Worm (Caenorhabditis elegans) whole organism, L2 larva: Measurements from ENCODE around the gene nspd-2.

Source experiments
- C34F6.9 ChIP-seq: fragments of 150-350 bp; optimal IDR thresholded peaks from 2 replicates; lab custom pipeline; 2014; ENCODE audit warnings: missing biosample characterization, missing genetic modification characterization
- F13H6.1 ChIP-seq: sonication (generic microtip); optimal IDR thresholded peaks from 2 replicates; lab custom pipeline; 2016; ENCODE audit warnings: missing genetic modification characterization, missing compliant biosample characterization
- R02D3.7 ChIP-seq: fragments of 150-350 bp; optimal IDR thresholded peaks from 2 replicates; lab custom pipeline; 2014; ENCODE audit warnings: missing biosample characterization, missing genetic modification characterization
- Y55F3AM.14 ChIP-seq: fragments of 200-800 bp; sonication (Bioruptor generic); optimal IDR thresholded peaks from 2 replicates; lab custom pipeline; 2018; ENCODE audit warnings: mild to moderate bottlenecking, missing genetic modification characterization, missing compliant biosample characterization
- ZK546.5 ChIP-seq: sonication (generic microtip); optimal IDR thresholded peaks from 2 replicates; lab custom pipeline; 2017; ENCODE audit warnings: missing biosample characterization, missing genetic modification characterization
- alr-1 ChIP-seq: fragments of 150-350 bp; optimal IDR thresholded peaks from 2 replicates; lab custom pipeline; 2014; ENCODE audit warnings: missing biosample characterization, missing genetic modification characterization
- aly-2 ChIP-seq: fragments of 150-350 bp; optimal IDR thresholded peaks from 2 replicates; lab custom pipeline; 2014; ENCODE audit warnings: missing biosample characterization, missing genetic modification characterization
- ama-1 ChIP-seq: fragments of 150-350 bp; optimal IDR thresholded peaks from 2 replicates; lab custom pipeline; 2018; ENCODE audit warnings: inconsistent platforms
- blmp-1 ChIP-seq: sonication (generic microtip); optimal IDR thresholded peaks from 2 replicates; lab custom pipeline; 2017; ENCODE audit warnings: missing genetic modification characterization, mild to moderate bottlenecking, missing compliant biosample characterization, antibody characterized with exemption, moderate library complexity; ENCODE audit not compliant: insufficient read depth
- ceh-16 ChIP-seq: fragments of 150-350 bp; optimal IDR thresholded peaks from 2 replicates; lab custom pipeline; 2014; ENCODE audit warnings: missing biosample characterization, missing genetic modification characterization
- ceh-82 ChIP-seq: fragments of 150-350 bp; optimal IDR thresholded peaks from 2 replicates; lab custom pipeline; 2014; ENCODE audit warnings: missing biosample characterization, missing genetic modification characterization
- egl-27 ChIP-seq: sonication (generic microtip); optimal IDR thresholded peaks from 3 replicates; lab custom pipeline; 2017; ENCODE audit warnings: missing biosample characterization, missing genetic modification reagents, missing genetic modification characterization
- elt-1 ChIP-seq: fragments of 150-350 bp; optimal IDR thresholded peaks from 2 replicates; lab custom pipeline; 2014; ENCODE audit warnings: missing biosample characterization, missing genetic modification characterization
- elt-3 ChIP-seq: sonication (generic microtip); optimal IDR thresholded peaks from 2 replicates; lab custom pipeline; 2017; ENCODE audit warnings: missing biosample characterization, missing genetic modification characterization
- fos-1 ChIP-seq: fragments of 150-350 bp; optimal IDR thresholded peaks from 2 replicates; lab custom pipeline; 2014; ENCODE audit warnings: missing biosample characterization, missing genetic modification characterization
- gmeb-1 ChIP-seq: fragments of 150-350 bp; optimal IDR thresholded peaks from 2 replicates; lab custom pipeline; 2014; ENCODE audit warnings: missing biosample characterization, missing genetic modification characterization
- lin-11 ChIP-seq: fragments of 150-350 bp; sonication (generic microtip); optimal IDR thresholded peaks from 2 replicates; lab custom pipeline; 2014; ENCODE audit warnings: missing biosample characterization, missing genetic modification characterization, inconsistent platforms, mixed read lengths
- lin-13 ChIP-seq: fragments of 150-350 bp; optimal IDR thresholded peaks from 2 replicates; lab custom pipeline; 2014; ENCODE audit warnings: missing biosample characterization, missing genetic modification reagents, missing genetic modification characterization
- lin-39 ChIP-seq: fragments of 150-350 bp; optimal IDR thresholded peaks from 2 replicates; lab custom pipeline; 2014; ENCODE audit warnings: missing biosample characterization, missing genetic modification reagents, missing genetic modification characterization
- lsy-2 ChIP-seq, 2 experiments: fragments of 150-350 bp in 1 of 2; sonication (generic microtip) in 1 of 2; optimal IDR thresholded peaks; 2 replicates each; lab custom pipeline; 2014 to 2017; ENCODE audit warnings: missing biosample characterization in 2 of 2, missing genetic modification characterization in 2 of 2
- mbf-1 ChIP-seq: sonication (generic microtip); optimal IDR thresholded peaks from 2 replicates; lab custom pipeline; 2017; ENCODE audit warnings: missing biosample characterization, missing genetic modification characterization
- mdl-1 ChIP-seq, 2 experiments: fragments of 150-350 bp in 1 of 2; sonication (generic microtip) in 1 of 2; optimal IDR thresholded peaks; 2 replicates each; lab custom pipeline; 2017; ENCODE audit warnings: missing biosample characterization in 2 of 2, missing genetic modification characterization in 2 of 2
- nhr-11 ChIP-seq: fragments of 150-350 bp; optimal IDR thresholded peaks from 2 replicates; lab custom pipeline; 2014; ENCODE audit warnings: missing biosample characterization, missing genetic modification characterization
- nhr-12 ChIP-seq: fragments of 150-350 bp; optimal IDR thresholded peaks from 2 replicates; lab custom pipeline; 2014; ENCODE audit warnings: missing biosample characterization, missing genetic modification characterization
- nhr-129 ChIP-seq: fragments of 150-350 bp; optimal IDR thresholded peaks from 2 replicates; lab custom pipeline; 2014; ENCODE audit warnings: missing biosample characterization, missing genetic modification characterization
- nhr-21 ChIP-seq: fragments of 150-350 bp; optimal IDR thresholded peaks from 2 replicates; lab custom pipeline; 2014; ENCODE audit warnings: missing biosample characterization, missing genetic modification characterization
- nhr-23 ChIP-seq: fragments of 150-350 bp; optimal IDR thresholded peaks from 2 replicates; lab custom pipeline; 2014; ENCODE audit warnings: missing biosample characterization, missing genetic modification reagents, missing genetic modification characterization
- nhr-237 ChIP-seq: fragments of 150-350 bp; optimal IDR thresholded peaks from 2 replicates; lab custom pipeline; 2014; ENCODE audit warnings: missing biosample characterization, missing genetic modification characterization
- nhr-25 ChIP-seq: fragments of 150-350 bp; sonication (generic microtip); optimal IDR thresholded peaks from 3 replicates; lab custom pipeline; 2014; ENCODE audit warnings: missing biosample characterization, missing genetic modification characterization
- nhr-6 ChIP-seq: fragments of 150-350 bp; optimal IDR thresholded peaks from 2 replicates; lab custom pipeline; 2014; ENCODE audit warnings: missing biosample characterization, missing genetic modification characterization
- nhr-77 ChIP-seq: fragments of 150-350 bp; optimal IDR thresholded peaks from 2 replicates; lab custom pipeline; 2014; ENCODE audit warnings: missing biosample characterization, missing genetic modification characterization
- peb-1 ChIP-seq: fragments of 150-350 bp; optimal IDR thresholded peaks from 2 replicates; lab custom pipeline; 2014; ENCODE audit warnings: missing biosample characterization, missing genetic modification characterization
- sem-4 ChIP-seq: fragments of 150-350 bp; optimal IDR thresholded peaks from 2 replicates; lab custom pipeline; 2014; ENCODE audit warnings: missing biosample characterization, missing genetic modification reagents, missing genetic modification characterization
- skn-1 ChIP-seq: sonication (generic microtip); optimal IDR thresholded peaks from 2 replicates; lab custom pipeline; 2017; ENCODE audit warnings: missing biosample characterization, missing genetic modification characterization
- sma-3 ChIP-seq: sonication (generic microtip); optimal IDR thresholded peaks from 2 replicates; lab custom pipeline; 2016; ENCODE audit warnings: missing genetic modification reagents, missing genetic modification characterization, missing compliant biosample characterization
- sma-9 ChIP-seq, 2 experiments: fragments of 150-350 bp in 1 of 2; sonication (generic microtip) in 1 of 2; optimal IDR thresholded peaks; 2 replicates each; lab custom pipeline; 2014 to 2016; ENCODE audit warnings: missing genetic modification characterization in 2 of 2, mild to moderate bottlenecking in 1 of 2, missing biosample characterization in 1 of 2, missing compliant biosample characterization in 1 of 2, missing genetic modification reagents in 1 of 2, moderate library complexity in 1 of 2
- snpc-4 ChIP-seq: fragments of 150-350 bp; optimal IDR thresholded peaks from 2 replicates; lab custom pipeline; 2014; ENCODE audit warnings: missing biosample characterization, missing genetic modification characterization
- unc-39 ChIP-seq: fragments of 150-350 bp; optimal IDR thresholded peaks from 2 replicates; lab custom pipeline; 2014; ENCODE audit warnings: missing biosample characterization, missing genetic modification characterization
- unc-55 ChIP-seq: fragments of 150-350 bp; sonication (generic microtip); optimal IDR thresholded peaks from 3 replicates; lab custom pipeline; 2014; ENCODE audit warnings: missing biosample characterization, missing genetic modification reagents, missing genetic modification characterization
- unc-62 ChIP-seq: fragments of 150-350 bp; optimal IDR thresholded peaks from 2 replicates; lab custom pipeline; 2014; ENCODE audit warnings: missing biosample characterization, missing genetic modification reagents, missing genetic modification characterization
- ztf-1 ChIP-seq: fragments of 200-800 bp; sonication (Bioruptor generic); conservative IDR thresholded peaks from 2 replicates; pipeline ENCODE4 v1.3.6; 2022; ENCODE audit warnings: missing genetic modification characterization, missing compliant biosample characterization
- ztf-4 ChIP-seq: fragments of 150-350 bp; optimal IDR thresholded peaks from 2 replicates; lab custom pipeline; 2014; ENCODE audit warnings: missing biosample characterization, missing genetic modification characterization

The nspd-2 gene

ce11 chrIV:9843760-9844159 is at the start of gene nspd-2:
nspd-2 (plus strand) TSS chrIV:9844060.
- TF ChIP-seq ceh-16 (no peak), R02D3.7 (no peak), mdl-1 (tag; optimal IDR thresholded peaks at IDR 0.05; lab: Kevin White, UChicago) (no peak), ceh-82 (tag; lab: Kevin White, UChicago) (no peak), skn-1 (tag; lab: Kevin White, UChicago) (no peak), alr-1 (no peak), unc-55 (GFP tag; lab: Kevin White, UChicago) (no peak), sma-3 (GFP tag; lab: Kevin White, UChicago) (no peak), mbf-1 (tag; lab: Kevin White, UChicago) (no peak), ama-1 (lab: Kevin White, UChicago) (no peak), gmeb-1 (tag; lab: Kevin White, UChicago) (no peak), lsy-2 (tag; optimal IDR thresholded peaks at IDR 0.05; lab: Kevin White, UChicago) (no peak), sma-9 (GFP tag; optimal IDR thresholded peaks at IDR 0.05; lab: Kevin White, UChicago) (no peak), sma-9 (tag; optimal IDR thresholded peaks at IDR 0.05; lab: Kevin White, UChicago) (no peak), ztf-4 (tag; lab: Kevin White, UChicago) (no peak), egl-27 (no peak), elt-1 (tag; lab: Kevin White, UChicago) (no peak), aly-2 (tag; lab: Kevin White, UChicago) (no peak), nhr-129 (no peak), lin-11 (tag; lab: Kevin White, UChicago) (no peak)
- TF ChIP-seq, all 48 proteins: peak for 0

- TF ChIP-seq nhr-237 (tag; lab: Kevin White, UChicago), result no peak
- no peak for TF ChIP-seq lin-11 (tag; lab: Kevin White, UChicago)
- no peak for TF ChIP-seq skn-1 (tag; lab: Kevin White, UChicago)
- no peak for TF ChIP-seq lin-39 (tag; lab: Kevin White, UChicago)
- TF ChIP-seq unc-55 (GFP tag; lab: Kevin White, UChicago), result no peak
- no peak for TF ChIP-seq nhr-11 (tag; lab: Kevin White, UChicago)
- no peak for TF ChIP-seq C34F6.9
- TF ChIP-seq mdl-1 (tag; optimal IDR thresholded peaks at IDR 0.05; lab: Kevin White, UChicago), result no peak
- TF ChIP-seq F13H6.1 (tag; lab: Kevin White, UChicago), result no peak
- no peak for TF ChIP-seq nhr-77
- no peak for TF ChIP-seq nhr-23 (tag; lab: Kevin White, UChicago)
- no peak for TF ChIP-seq snpc-4 (tag; lab: Kevin White, UChicago)
- no peak for TF ChIP-seq fos-1 (tag; lab: Kevin White, UChicago)
- no peak for TF ChIP-seq nhr-6 (tag; lab: Kevin White, UChicago)
- TF ChIP-seq ceh-82 (tag; lab: Kevin White, UChicago), result no peak
- TF ChIP-seq sma-9 (GFP tag; optimal IDR thresholded peaks at IDR 0.05; lab: Kevin White, UChicago), result no peak
- no peak for TF ChIP-seq sma-9 (tag; optimal IDR thresholded peaks at IDR 0.05; lab: Kevin White, UChicago)
These were observed 48.6 kb upstream of the nspd-2 start for ce11 chrIV:9795250-9795649.

- no peak for TF ChIP-seq unc-55 (GFP tag; lab: Kevin White, UChicago)
- no peak for TF ChIP-seq nhr-21 (tag; lab: Kevin White, UChicago)
- TF ChIP-seq nhr-12 (tag; lab: Kevin White, UChicago), result no peak
- TF ChIP-seq peb-1 (tag; lab: Kevin White, UChicago), result no peak
- TF ChIP-seq nhr-129, result no peak
- TF ChIP-seq sma-9 (GFP tag; optimal IDR thresholded peaks at IDR 0.05; lab: Kevin White, UChicago), result no peak
- no peak for TF ChIP-seq sma-9 (tag; optimal IDR thresholded peaks at IDR 0.05; lab: Kevin White, UChicago)
- TF ChIP-seq sma-3 (GFP tag; lab: Kevin White, UChicago), result no peak
- no peak for TF ChIP-seq nhr-25
- no peak for TF ChIP-seq elt-1 (tag; lab: Kevin White, UChicago)
- no peak for TF ChIP-seq nhr-77
These were observed 47.4 kb upstream of the nspd-2 start, which contains the start of gene pis-1 for ce11 chrIV:9796494-9796893. pis-1 (minus strand) TSS chrIV:9796594.

ce11 chrIV:9797304-9798003 is 46.4 kb upstream of the nspd-2 start, which contains the start of gene T13F2.2:
T13F2.2 (minus strand) TSS chrIV:9797354.
- peak; percentile 33 for TF ChIP-seq sma-9 (GFP tag; optimal IDR thresholded peaks at IDR 0.05; lab: Kevin White, UChicago)
- no peak for TF ChIP-seq sma-9 (tag; optimal IDR thresholded peaks at IDR 0.05; lab: Kevin White, UChicago)
- TF ChIP-seq ceh-82 (tag; lab: Kevin White, UChicago), result no peak
- no peak for TF ChIP-seq peb-1 (tag; lab: Kevin White, UChicago)
- TF ChIP-seq nhr-21 (tag; lab: Kevin White, UChicago), result no peak
- peak in 1 of 2 experiments; percentile 22 for TF ChIP-seq lsy-2 (tag; optimal IDR thresholded peaks at IDR 0.05; lab: Kevin White, UChicago)
- no peak for TF ChIP-seq R02D3.7
- no peak for TF ChIP-seq lin-13
- no peak for TF ChIP-seq ama-1 (lab: Kevin White, UChicago)
- TF ChIP-seq unc-62, result no peak
- no peak for TF ChIP-seq ztf-1 (GFP tag; lab: Robert Waterston, UW)
- TF ChIP-seq F13H6.1 (tag; lab: Kevin White, UChicago), result peak; percentile 12
- TF ChIP-seq C34F6.9, result peak; percentile 8
- TF ChIP-seq unc-39, result no peak
- no peak for TF ChIP-seq blmp-1 (tag; lab: Kevin White, UChicago)
- TF ChIP-seq ZK546.5 (tag; lab: Kevin White, UChicago), result no peak
- no peak for TF ChIP-seq elt-3
- TF ChIP-seq nhr-12 (tag; lab: Kevin White, UChicago), result no peak
- no peak for TF ChIP-seq elt-1 (tag; lab: Kevin White, UChicago)
- no peak for TF ChIP-seq sem-4
- no peak for TF ChIP-seq Y55F3AM.14
- no peak for TF ChIP-seq snpc-4 (tag; lab: Kevin White, UChicago)
- no peak for TF ChIP-seq ztf-4 (tag; lab: Kevin White, UChicago)
- no peak for TF ChIP-seq nhr-25
- no peak for TF ChIP-seq sma-3 (GFP tag; lab: Kevin White, UChicago)
- TF ChIP-seq nhr-129, result no peak
- no peak for TF ChIP-seq nhr-11 (tag; lab: Kevin White, UChicago)
- TF ChIP-seq nhr-77, result no peak
